Worm (Caenorhabditis elegans) whole organism, L2 larva: ENCODE results near the gene bcmo-1.

ENCODE experiments used
- ama-1 ChIP-seq: fragments of 150-350 bp; optimal IDR thresholded peaks from 2 replicates; lab custom pipeline; 2018; ENCODE audit warnings: inconsistent platforms
- elt-3 ChIP-seq: sonication (generic microtip); optimal IDR thresholded peaks from 2 replicates; lab custom pipeline; 2017; ENCODE audit warnings: missing biosample characterization, missing genetic modification characterization
- nhr-129 ChIP-seq: fragments of 150-350 bp; optimal IDR thresholded peaks from 2 replicates; lab custom pipeline; 2014; ENCODE audit warnings: missing biosample characterization, missing genetic modification characterization
- nhr-77 ChIP-seq: fragments of 150-350 bp; optimal IDR thresholded peaks from 2 replicates; lab custom pipeline; 2014; ENCODE audit warnings: missing biosample characterization, missing genetic modification characterization
- unc-39 ChIP-seq: fragments of 150-350 bp; optimal IDR thresholded peaks from 2 replicates; lab custom pipeline; 2014; ENCODE audit warnings: missing biosample characterization, missing genetic modification characterization

ce11 chrII:12796040-12796502, 34.4 kb upstream of the bcmo-1 start, which contains the start of gene cpt-1:
- no peak for TF ChIP-seq unc-39
- no peak for TF ChIP-seq nhr-77 (tag; lab: Kevin White, UChicago)
- TF ChIP-seq nhr-129 (tag; lab: Kevin White, UChicago): no peak
- no peak for TF ChIP-seq ama-1 (lab: Kevin White, UChicago)
- no peak for TF ChIP-seq elt-3 (tag; lab: Kevin White, UChicago)
